Fruit fly (Drosophila melanogaster) whole organism, embryonic: Measurements from ENCODE around the gene crq.

Experiments
- Awh ChIP-seq: fragments of 200-800 bp; sonication (Bioruptor generic); IDR thresholded peaks from 2 replicates; pipeline ENCODE4, ENCODE4 v1.3.6; 2022; ENCODE audit warnings: missing biosample characterization, missing genetic modification characterization
- Blimp-1 ChIP-seq: fragments of 200-800 bp; sonication (Bioruptor generic); optimal IDR thresholded peaks from 3 replicates; lab custom pipeline; 2018; ENCODE audit warnings: missing biosample characterization, missing genetic modification characterization, mild to moderate bottlenecking, moderate library complexity, missing genetic modification reagents
- CG10654 ChIP-seq: fragments of 200-800 bp; sonication (Bioruptor generic); optimal IDR thresholded peaks from 2 replicates; lab custom pipeline; 2016; ENCODE audit warnings: missing biosample characterization, missing genetic modification characterization
- CG10979 ChIP-seq: fragments of 200-800 bp; sonication (Bioruptor generic); optimal IDR thresholded peaks from 2 replicates; lab custom pipeline; 2018; ENCODE audit warnings: missing biosample characterization, mild to moderate bottlenecking, missing genetic modification characterization, moderate library complexity
- CG12071 ChIP-seq: fragments of 200-800 bp; sonication (Bioruptor generic); optimal IDR thresholded peaks from 3 replicates; lab custom pipeline; 2018; ENCODE audit warnings: missing biosample characterization, mild to moderate bottlenecking, missing genetic modification characterization
- CG12744 ChIP-seq: fragments of 200-800 bp; sonication (Bioruptor generic); optimal IDR thresholded peaks from 2 replicates; lab custom pipeline; 2016; ENCODE audit warnings: missing biosample characterization, missing genetic modification characterization
- CG13287 ChIP-seq: fragments of 200-800 bp; sonication (Bioruptor generic); IDR thresholded peaks from 2 replicates; pipeline ENCODE4 v1.3.6; 2022; ENCODE audit warnings: missing biosample characterization, missing genetic modification characterization; ENCODE audit not compliant: partially characterized antibody
- CG14014 ChIP-seq: fragments of 200-800 bp; sonication (Bioruptor generic); IDR thresholded peaks from 2 replicates; pipeline ENCODE4 v1.3.6; 2022; ENCODE audit warnings: missing biosample characterization, missing genetic modification characterization
- CG15696 ChIP-seq: fragments of 200-800 bp; sonication (Bioruptor generic); optimal IDR thresholded peaks from 2 replicates; lab custom pipeline; 2019; ENCODE audit warnings: missing biosample characterization, mild to moderate bottlenecking, missing genetic modification characterization, moderate library complexity
- CG1647 ChIP-seq: fragments of 200-800 bp; sonication (Bioruptor generic); optimal IDR thresholded peaks from 3 replicates; lab custom pipeline; 2016; ENCODE audit warnings: missing biosample characterization, missing genetic modification characterization
- CG18476 ChIP-seq: fragments of 200-800 bp; sonication (Bioruptor generic); optimal IDR thresholded peaks from 2 replicates; lab custom pipeline; 2016; ENCODE audit warnings: missing biosample characterization, mild to moderate bottlenecking, missing genetic modification characterization
- CG18599 ChIP-seq: fragments of 200-800 bp; sonication (Bioruptor generic); optimal IDR thresholded peaks from 3 replicates; lab custom pipeline; 2017; ENCODE audit warnings: missing biosample characterization, missing genetic modification characterization, mild to moderate bottlenecking, moderate library complexity, missing genetic modification reagents
- CG2116 ChIP-seq: fragments of 200-800 bp; sonication (Bioruptor generic); optimal IDR thresholded peaks from 3 replicates; lab custom pipeline; 2018; ENCODE audit warnings: missing biosample characterization, mild to moderate bottlenecking, missing genetic modification characterization
- CG32532 ChIP-seq: fragments of 200-800 bp; sonication (Bioruptor generic); IDR thresholded peaks from 2 replicates; pipeline ENCODE4 v1.3.6; 2022; ENCODE audit warnings: missing biosample characterization, missing genetic modification characterization
- CG3995 ChIP-seq: fragments of 200-800 bp; sonication (Bioruptor generic); optimal IDR thresholded peaks from 3 replicates; lab custom pipeline; 2016; ENCODE audit warnings: missing biosample characterization, missing genetic modification characterization
- CG4424 ChIP-seq: fragments of 200-800 bp; sonication (Bioruptor generic); optimal IDR thresholded peaks from 3 replicates; lab custom pipeline; 2016; ENCODE audit warnings: missing biosample characterization, missing genetic modification characterization
- CG6813 ChIP-seq: fragments of 200-800 bp; sonication (Bioruptor generic); optimal IDR thresholded peaks from 2 replicates; lab custom pipeline; 2017; ENCODE audit warnings: missing biosample characterization, missing genetic modification characterization, mild to moderate bottlenecking, moderate library complexity, missing genetic modification reagents
- CG7745 ChIP-seq: fragments of 200-800 bp; sonication (Bioruptor generic); optimal IDR thresholded peaks from 2 replicates; lab custom pipeline; 2018; ENCODE audit warnings: missing biosample characterization, mild to moderate bottlenecking, missing genetic modification characterization, moderate library complexity
- CG8290 ChIP-seq, 3 experiments: fragments of 200-800 bp; sonication (Bioruptor generic); optimal IDR thresholded peaks; 2 replicates each; lab custom pipeline; 2016 to 2019; ENCODE audit warnings: missing biosample characterization in 3 of 3, missing genetic modification characterization in 3 of 3, mild to moderate bottlenecking in 2 of 3, moderate library complexity in 1 of 3
- CG8478 ChIP-seq: fragments of >200 bp; optimal IDR thresholded peaks from 2 replicates; lab custom pipeline; 2018
- CTCF ChIP-seq: fragments of 200-800 bp; sonication (Bioruptor generic); optimal IDR thresholded peaks from 2 replicates; lab custom pipeline; 2017; ENCODE audit warnings: missing biosample characterization, mild to moderate bottlenecking, missing genetic modification characterization, moderate library complexity
- D19A ChIP-seq: fragments of 200-800 bp; optimal IDR thresholded peaks from 3 replicates; lab custom pipeline; 2019; ENCODE audit warnings: missing biosample characterization, mild to moderate bottlenecking, missing genetic modification characterization, moderate library complexity
- E2f1 ChIP-seq: fragments of 200-800 bp; sonication (Bioruptor generic); IDR thresholded peaks from 2 replicates; pipeline ENCODE4 v1.3.6; 2022; ENCODE audit warnings: missing biosample characterization, missing genetic modification characterization
- ERR ChIP-seq: fragments of 200-800 bp; sonication (Bioruptor generic); optimal IDR thresholded peaks from 2 replicates; lab custom pipeline; 2016; ENCODE audit warnings: missing biosample characterization, missing genetic modification characterization
- HmgD ChIP-seq: fragments of 200-800 bp; sonication (Bioruptor generic); optimal IDR thresholded peaks from 3 replicates; lab custom pipeline; 2016; ENCODE audit warnings: missing biosample characterization, missing genetic modification characterization
- Hmr ChIP-seq: fragments of 200-800 bp; sonication (Bioruptor generic); optimal IDR thresholded peaks from 3 replicates; lab custom pipeline; 2017; ENCODE audit warnings: mild to moderate bottlenecking, missing biosample characterization, missing genetic modification reagents, missing genetic modification characterization
- Hsf ChIP-seq: fragments of 200-800 bp; sonication (Bioruptor generic); optimal IDR thresholded peaks from 3 replicates; lab custom pipeline; 2016; ENCODE audit warnings: missing biosample characterization, missing genetic modification characterization
- Jarid2 ChIP-seq: fragments of 200-800 bp; sonication (Bioruptor generic); optimal IDR thresholded peaks from 3 replicates; lab custom pipeline; 2017; ENCODE audit warnings: mild to moderate bottlenecking, missing biosample characterization, missing genetic modification reagents, missing genetic modification characterization
- Med ChIP-seq: fragments of 200-800 bp; sonication (Bioruptor generic); peaks from one replicate; lab custom pipeline; 2016; ENCODE audit warnings: missing biosample characterization, missing genetic modification characterization, mild to moderate bottlenecking, inconsistent platforms, moderate library complexity
- NFAT ChIP-seq: fragments of 200-800 bp; sonication (Bioruptor generic); IDR thresholded peaks from 2 replicates; pipeline ENCODE4 v1.3.6; 2022; ENCODE audit warnings: missing biosample characterization, missing genetic modification characterization
- Side ChIP-seq: fragments of 200-800 bp; sonication (Bioruptor generic); optimal IDR thresholded peaks from 2 replicates; lab custom pipeline; 2016; ENCODE audit warnings: missing biosample characterization, missing genetic modification characterization
- Sry-β ChIP-seq: fragments of 200-800 bp; sonication (Bioruptor generic); optimal IDR thresholded peaks from 2 replicates; lab custom pipeline; 2018; ENCODE audit warnings: missing biosample characterization, mild to moderate bottlenecking, missing genetic modification characterization, moderate library complexity
- bab2 ChIP-seq: fragments of 200-800 bp; sonication (Bioruptor generic); optimal IDR thresholded peaks from 2 replicates; lab custom pipeline; 2016; ENCODE audit warnings: missing biosample characterization, missing genetic modification characterization
- bsh ChIP-seq, 2 experiments: fragments of 200-800 bp; sonication (Bioruptor generic); optimal IDR thresholded peaks; 2 replicates each; lab custom pipeline; 2017 to 2018; ENCODE audit warnings: mild to moderate bottlenecking in 2 of 2, missing biosample characterization in 2 of 2, missing genetic modification characterization in 2 of 2, moderate library complexity in 1 of 2
- ewg ChIP-seq: fragments of 200-800 bp; sonication (Bioruptor generic); optimal IDR thresholded peaks from 3 replicates; lab custom pipeline; 2017; ENCODE audit warnings: mild to moderate bottlenecking, missing biosample characterization, missing genetic modification reagents, missing genetic modification characterization
- gro ChIP-seq: fragments of 200-800 bp; sonication (Bioruptor generic); optimal IDR thresholded peaks from 2 replicates; lab custom pipeline; 2016; ENCODE audit warnings: missing biosample characterization, missing genetic modification characterization
- hbn ChIP-seq: fragments of 200-800 bp; sonication (Bioruptor generic); IDR thresholded peaks from 2 replicates; pipeline ENCODE4 v1.3.6; 2022; ENCODE audit warnings: missing biosample characterization, missing genetic modification characterization; ENCODE audit not compliant: partially characterized antibody
- ind ChIP-seq: fragments of 200-800 bp; sonication (Bioruptor generic); optimal IDR thresholded peaks from 3 replicates; lab custom pipeline; 2016; ENCODE audit warnings: missing biosample characterization, missing genetic modification characterization
- jigr1 ChIP-seq: fragments of 200-800 bp; sonication (Bioruptor generic); IDR thresholded peaks from 3 replicates; pipeline ENCODE4 v1.3.6; 2022; ENCODE audit warnings: missing biosample characterization, missing genetic modification characterization
- lov ChIP-seq, 2 experiments: fragments of 200-800 bp in 1 of 2; fragments of >200 bp in 1 of 2; sonication (Bioruptor generic) in 1 of 2; IDR thresholded peaks in 1 of 2; optimal IDR thresholded peaks in 1 of 2; 2 replicates in 1 of 2; 3 replicates in 1 of 2; pipeline versions ENCODE4 v1.3.6 to Lab custom; 2017 to 2022; ENCODE audit warnings: missing biosample characterization in 1 of 2, missing genetic modification characterization in 1 of 2
- nom ChIP-seq: fragments of 200-800 bp; sonication (Bioruptor generic); optimal IDR thresholded peaks from 2 replicates; lab custom pipeline; 2017; ENCODE audit warnings: missing biosample characterization, missing genetic modification characterization, mild to moderate bottlenecking, moderate library complexity, missing genetic modification reagents
- onecut ChIP-seq: fragments of 200-800 bp; sonication (Bioruptor generic); IDR thresholded peaks from 2 replicates; pipeline ENCODE4 v1.3.6; 2022; ENCODE audit warnings: missing biosample characterization, missing genetic modification characterization
- sens ChIP-seq: fragments of 200-800 bp; sonication (Bioruptor generic); peaks from one replicate; lab custom pipeline; 2016; ENCODE audit warnings: missing biosample characterization, missing genetic modification characterization
- sob ChIP-seq: fragments of 200-800 bp; sonication (Bioruptor generic); IDR thresholded peaks from 2 replicates; pipeline ENCODE4 v1.3.6; 2022; ENCODE audit warnings: missing biosample characterization, missing genetic modification characterization
- tup ChIP-seq: fragments of 200-800 bp; sonication (Bioruptor generic); optimal IDR thresholded peaks from 2 replicates; lab custom pipeline; 2016; ENCODE audit warnings: missing biosample characterization, mild to moderate bottlenecking, missing genetic modification characterization, moderate library complexity
- zen ChIP-seq: fragments of 200-800 bp; sonication (Bioruptor generic); optimal IDR thresholded peaks from 3 replicates; lab custom pipeline; 2018; ENCODE audit warnings: missing biosample characterization, mild to moderate bottlenecking, missing genetic modification characterization, moderate library complexity

The crq gene

dm6 chr2L:427338-428234, 25.2 kb downstream of the crq start (continued):
- TF ChIP-seq CG2116 (GFP tag; lab: Kevin White, UChicago): no peak
- TF ChIP-seq CG13287: no peak
- TF ChIP-seq CG14014 (GFP tag; lab: Robert Waterston, UW): no peak
- TF ChIP-seq nom (GFP tag; lab: Kevin White, UChicago): peak; percentile 94
- TF ChIP-seq Hsf (GFP tag; lab: Kevin White, UChicago): peak; percentile 13
- no peak for TF ChIP-seq NFAT
- no peak for TF ChIP-seq CG8478 (lab: Kevin White, UChicago)
- peak; percentile 4 for TF ChIP-seq ind
- TF ChIP-seq CG10979 (tag; lab: Kevin White, UChicago): peak; percentile 47
- TF ChIP-seq CG18599 (GFP tag; lab: Kevin White, UChicago): peak; percentile 23
- no peak for TF ChIP-seq CG18476 (GFP tag; lab: Kevin White, UChicago)
- TF ChIP-seq E2f1 (GFP tag; lab: Robert Waterston, UW): 0 out of 2 replicates have a peak, but pooled peaks have one; percentile 25
- TF ChIP-seq hbn (GFP tag; lab: Robert Waterston, UW): no peak
- TF ChIP-seq CG32532 (GFP tag; lab: Robert Waterston, UW): peak; percentile 41
- TF ChIP-seq lov (optimal IDR thresholded peaks at IDR 0.05; lab: Kevin White, UChicago): no peak
- TF ChIP-seq lov (GFP tag; IDR thresholded peaks at IDR 0.05; lab: Robert Waterston, UW): 0 out of 3 replicates have a peak, but pooled peaks have one; percentile 66
- no peak for TF ChIP-seq Sry-β (GFP tag; lab: Kevin White, UChicago)
- no peak for TF ChIP-seq onecut (GFP tag; lab: Robert Waterston, UW)
- TF ChIP-seq CG7745 (tag; lab: Kevin White, UChicago): no peak
- TF ChIP-seq CG4424 (GFP tag; lab: Kevin White, UChicago): peak; percentile 22
- TF ChIP-seq tup (GFP tag; lab: Kevin White, UChicago): no peak
- peak; percentile 1 for TF ChIP-seq Side (GFP tag; lab: Kevin White, UChicago)
- TF ChIP-seq Blimp-1 (GFP tag; lab: Kevin White, UChicago): peak; percentile 23

- TF ChIP-seq CG12744 (GFP tag; lab: Kevin White, UChicago) (no peak), Med (GFP tag; lab: Kevin White, UChicago) (peak; percentile 17)
- TF ChIP-seq, all 482 proteins: peak for 1
Measured at dm6 chr2L:426449-426848, 26.4 kb downstream of the crq start.

dm6 chr2L:425491-425890, 27.3 kb downstream of the crq start:
- TF ChIP-seq bsh (GFP tag; optimal IDR thresholded peaks at IDR 0.05; lab: Kevin White, UChicago) (peak in 1 of 2 experiments; percentile 29), ewg (GFP tag; lab: Kevin White, UChicago) (no peak), CG8290 (GFP tag; optimal IDR thresholded peaks at IDR 0.05; lab: Kevin White, UChicago) (no peak), CG8290 (tag; optimal IDR thresholded peaks at IDR 0.05; lab: Kevin White, UChicago) (peak in 1 of 2 experiments; percentile 62), CG3995 (no peak), sens (GFP tag; lab: Kevin White, UChicago) (peak; percentile 34), CG10654 (GFP tag; lab: Kevin White, UChicago) (no peak), CG12071 (GFP tag; lab: Kevin White, UChicago) (peak; percentile 55), Awh (GFP tag; lab: Robert Waterston, UW) (no peak), CG15696 (no peak), Hmr (GFP tag; lab: Kevin White, UChicago) (peak; percentile 52), CTCF (GFP tag; lab: Kevin White, UChicago) (no peak), ERR (GFP tag; lab: Kevin White, UChicago) (no peak), Jarid2 (GFP tag; lab: Kevin White, UChicago) (no peak), bab2 (GFP tag; lab: Kevin White, UChicago) (no peak), D19A (no peak), jigr1 (GFP tag; lab: Robert Waterston, UW) (no peak), CG1647 (GFP tag; lab: Kevin White, UChicago) (no peak), zen (no peak), CG6813 (peak; percentile 56), gro (GFP tag; lab: Kevin White, UChicago) (no peak), sob (no peak), HmgD (GFP tag; lab: Kevin White, UChicago) (no peak)
